Worm (Caenorhabditis elegans): ENCODE results near the gene gba-2.

ce11 chrII:2150485-2150985 lies 35.7 kb downstream of the gba-2 start, which contains the start of the genes C40A11.7 and C40A11.8:
- TF ChIP-seq aly-2 (tag; optimal IDR thresholded peaks at IDR 0.05) (no peak), R02D3.7 (tag; optimal IDR thresholded peaks at IDR 0.05) (no peak), unc-62 (GFP tag; optimal IDR thresholded peaks at IDR 0.05) (no peak), nhr-11 (tag; optimal IDR thresholded peaks at IDR 0.05) (no peak), snpc-4 (tag; optimal IDR thresholded peaks at IDR 0.05) (no peak), nhr-237 (tag; optimal IDR thresholded peaks at IDR 0.05) (no peak), lin-39 (tag; optimal IDR thresholded peaks at IDR 0.05) (no peak), ztf-11 (tag; optimal IDR thresholded peaks at IDR 0.05) (no peak)

Measured in whole organism, L2 larva.